Fruit fly (Drosophila melanogaster) whole organism, wandering third instar larva: ENCODE data around the gene Drgx.

Experiments used
- CG9705 ChIP-seq: fragments of 200-800 bp; sonication (Bioruptor generic); optimal IDR thresholded peaks from 2 replicates; lab custom pipeline; 2018; ENCODE audit warnings: missing biosample characterization, mild to moderate bottlenecking, missing genetic modification characterization
- Dfd ChIP-seq: fragments of >200 bp; optimal IDR thresholded peaks from 2 replicates; lab custom pipeline; 2017; ENCODE audit warnings: missing biosample characterization, missing genetic modification characterization
- Dif ChIP-seq: fragments of 200-275, 200-300 bp; sonication (Bioruptor generic); optimal IDR thresholded peaks from 2 replicates; lab custom pipeline; 2018; ENCODE audit warnings: missing biosample characterization, missing genetic modification characterization; ENCODE audit not compliant: partially characterized antibody
- Hnf4 ChIP-seq: fragments of 200-800 bp; sonication (Bioruptor generic); optimal IDR thresholded peaks from 2 replicates; lab custom pipeline; 2016; ENCODE audit warnings: missing biosample characterization, mild to moderate bottlenecking, missing genetic modification characterization
- Hr78 ChIP-seq: fragments of >200 bp; optimal IDR thresholded peaks from 2 replicates; lab custom pipeline; 2017; ENCODE audit warnings: missing biosample characterization, missing genetic modification characterization
- OdsH ChIP-seq: fragments of 200-800 bp; sonication (Bioruptor generic); optimal IDR thresholded peaks from 2 replicates; lab custom pipeline; 2016; ENCODE audit warnings: missing biosample characterization, mild to moderate bottlenecking, missing genetic modification characterization
- Sp1 ChIP-seq: fragments of 200-800 bp; sonication (Bioruptor generic); optimal IDR thresholded peaks from 3 replicates; lab custom pipeline; 2019; ENCODE audit warnings: missing biosample characterization, mild to moderate bottlenecking, missing genetic modification characterization, moderate library complexity
- dl ChIP-seq, 2 experiments: fragments of 175-275, 200-275 bp in 1 of 2; fragments of 200-275 bp in 1 of 2; sonication (Bioruptor generic); optimal IDR thresholded peaks; lab custom pipeline; 2018; ENCODE audit warnings: mild to moderate bottlenecking in 2 of 2, missing biosample characterization in 2 of 2, missing genetic modification characterization in 2 of 2, moderate library complexity in 2 of 2; ENCODE audit not compliant: partially characterized antibody in 2 of 2, insufficient read depth in 1 of 2
- dmrt93B ChIP-seq: fragments of 200-800 bp; sonication (Bioruptor generic); optimal IDR thresholded peaks from 2 replicates; lab custom pipeline; 2018; ENCODE audit warnings: missing biosample characterization, mild to moderate bottlenecking, missing genetic modification characterization
- dsf ChIP-seq: sonication (Bioruptor generic); optimal IDR thresholded peaks from 2 replicates; lab custom pipeline; 2016; ENCODE audit warnings: missing biosample characterization, missing genetic modification characterization, borderline replicate concordance
- lola ChIP-seq: fragments of >200 bp; optimal IDR thresholded peaks from 2 replicates; lab custom pipeline; 2017; ENCODE audit warnings: missing biosample characterization, missing genetic modification characterization
- psq ChIP-seq: fragments of 200-800 bp; sonication (Bioruptor generic); optimal IDR thresholded peaks from 3 replicates; lab custom pipeline; 2017; ENCODE audit warnings: missing biosample characterization, mild to moderate bottlenecking, missing genetic modification characterization, moderate library complexity
- sv ChIP-seq: fragments of 200-800 bp; sonication (Bioruptor generic); optimal IDR thresholded peaks from 3 replicates; lab custom pipeline; 2016; ENCODE audit warnings: missing biosample characterization, missing genetic modification characterization
- tai ChIP-seq: sonication (Bioruptor generic); optimal IDR thresholded peaks from 2 replicates; lab custom pipeline; 2016; ENCODE audit warnings: missing biosample characterization, missing genetic modification characterization

dm6 chr2L:3630763-3631162 lies 31.8 kb upstream of the Drgx start:
- TF ChIP-seq dl (GFP tag; optimal IDR thresholded peaks at IDR 0.05; lab: Kevin White, UChicago; ENCODE audit: insufficient read depth in 1 of 2, partially characterized antibody in 2 of 2) (no peak), Dif (GFP tag; lab: Kevin White, UChicago) (no peak), psq (GFP tag; lab: Kevin White, UChicago) (no peak), sv (GFP tag; lab: Kevin White, UChicago) (no peak), Dfd (no peak), tai (GFP tag; lab: Kevin White, UChicago) (no peak), OdsH (GFP tag; lab: Kevin White, UChicago) (no peak), CG9705 (GFP tag; lab: Kevin White, UChicago) (no peak), lola (GFP tag; lab: Kevin White, UChicago) (no peak), Sp1 (GFP tag; lab: Kevin White, UChicago) (no peak), dsf (no peak), Hr78 (no peak), Hnf4 (GFP tag; lab: Kevin White, UChicago) (no peak), dmrt93B (GFP tag; lab: Kevin White, UChicago) (no peak)
